Fruit fly (Drosophila melanogaster) whole organism, embryonic: Measurements from ENCODE around the gene PCNA2.

Source experiments
- Abd-B ChIP-seq: fragments of 200-800 bp; sonication (Bioruptor generic); optimal IDR thresholded peaks from 2 replicates; lab custom pipeline; 2018; ENCODE audit warnings: missing biosample characterization, mild to moderate bottlenecking, missing genetic modification characterization, moderate library complexity
- B-H2 ChIP-seq: fragments of 200-800 bp; sonication (Bioruptor generic); optimal IDR thresholded peaks from 2 replicates; lab custom pipeline; 2018; ENCODE audit warnings: missing biosample characterization, mild to moderate bottlenecking, missing genetic modification characterization
- Bdp1 ChIP-seq: fragments of 200-800 bp; sonication (Bioruptor generic); optimal IDR thresholded peaks from 3 replicates; lab custom pipeline; 2016; ENCODE audit warnings: missing biosample characterization, missing genetic modification characterization
- Bteb2 ChIP-seq: fragments of 200-800 bp; sonication (Bioruptor generic); optimal IDR thresholded peaks from 2 replicates; lab custom pipeline; 2016; ENCODE audit warnings: missing biosample characterization, missing genetic modification characterization
- C15 ChIP-seq: fragments of 200-800 bp; sonication (Bioruptor generic); IDR thresholded peaks from 3 replicates; pipeline ENCODE4 v1.3.6; 2022; ENCODE audit warnings: missing biosample characterization, missing genetic modification characterization
- CG11723 ChIP-seq: fragments of 200-800 bp; sonication (Bioruptor generic); optimal IDR thresholded peaks from 2 replicates; lab custom pipeline; 2017; ENCODE audit warnings: missing biosample characterization, mild to moderate bottlenecking, missing genetic modification characterization
- CG12071 ChIP-seq: fragments of 200-800 bp; sonication (Bioruptor generic); optimal IDR thresholded peaks from 3 replicates; lab custom pipeline; 2018; ENCODE audit warnings: missing biosample characterization, mild to moderate bottlenecking, missing genetic modification characterization
- CG1233 ChIP-seq: fragments of 200-800 bp; sonication (Bioruptor generic); optimal IDR thresholded peaks from 4 replicates; lab custom pipeline; 2018; ENCODE audit warnings: missing biosample characterization, mild to moderate bottlenecking, missing genetic modification characterization
- CG12744 ChIP-seq: fragments of 200-800 bp; sonication (Bioruptor generic); optimal IDR thresholded peaks from 2 replicates; lab custom pipeline; 2016; ENCODE audit warnings: missing biosample characterization, missing genetic modification characterization
- CG13287 ChIP-seq: fragments of 200-800 bp; sonication (Bioruptor generic); IDR thresholded peaks from 2 replicates; pipeline ENCODE4 v1.3.6; 2022; ENCODE audit warnings: missing biosample characterization, missing genetic modification characterization; ENCODE audit not compliant: partially characterized antibody
- CG13775 ChIP-seq: fragments of 200-800 bp; sonication (Bioruptor generic); optimal IDR thresholded peaks from 3 replicates; lab custom pipeline; 2017; ENCODE audit warnings: missing biosample characterization, mild to moderate bottlenecking, missing genetic modification characterization
- CG14710 ChIP-seq: fragments of 200-800 bp; sonication (Bioruptor generic); optimal IDR thresholded peaks from 3 replicates; lab custom pipeline; 2019; ENCODE audit warnings: missing biosample characterization, mild to moderate bottlenecking, missing genetic modification characterization, moderate library complexity
- CG1529 ChIP-seq: fragments of 200-800 bp; sonication (Bioruptor generic); optimal IDR thresholded peaks from 3 replicates; lab custom pipeline; 2018; ENCODE audit warnings: missing biosample characterization, missing genetic modification characterization
- CG1602 ChIP-seq: fragments of 200-800 bp; sonication (Bioruptor generic); optimal IDR thresholded peaks from 3 replicates; lab custom pipeline; 2016; ENCODE audit warnings: missing biosample characterization, missing genetic modification characterization
- CG17328 ChIP-seq: fragments of 200-800 bp; sonication (Bioruptor generic); IDR thresholded peaks from 2 replicates; pipeline ENCODE4 v1.3.6; 2022; ENCODE audit warnings: missing biosample characterization, missing genetic modification characterization
- CG30431 ChIP-seq: fragments of 200-800 bp; sonication (Bioruptor generic); optimal IDR thresholded peaks from 2 replicates; lab custom pipeline; 2017; ENCODE audit warnings: missing biosample characterization, missing genetic modification characterization
- CG3281 ChIP-seq: fragments of 200-800 bp; sonication (Bioruptor generic); optimal IDR thresholded peaks from 3 replicates; lab custom pipeline; 2017; ENCODE audit warnings: missing biosample characterization, mild to moderate bottlenecking, missing genetic modification characterization
- CG3407 ChIP-seq: fragments of 200-800 bp; sonication (Bioruptor generic); optimal IDR thresholded peaks from 2 replicates; lab custom pipeline; 2018; ENCODE audit warnings: missing biosample characterization, mild to moderate bottlenecking, missing genetic modification characterization
- CG34422 ChIP-seq: fragments of 200-800 bp; sonication (Bioruptor generic); IDR thresholded peaks from 3 replicates; pipeline ENCODE4 v1.3.6; 2022; ENCODE audit warnings: missing biosample characterization, missing genetic modification characterization
- CG8944 ChIP-seq: fragments of 200-800 bp; sonication (Bioruptor generic); optimal IDR thresholded peaks from 3 replicates; lab custom pipeline; 2016; ENCODE audit warnings: missing biosample characterization, missing genetic modification characterization
- CG9215 ChIP-seq: fragments of 200-800 bp; sonication (Bioruptor generic); IDR thresholded peaks from 2 replicates; pipeline ENCODE4 v1.3.6; 2022; ENCODE audit warnings: missing biosample characterization, missing genetic modification characterization
- CG9727 ChIP-seq: fragments of 200-800 bp; sonication (Bioruptor generic); optimal IDR thresholded peaks from 3 replicates; lab custom pipeline; 2017; ENCODE audit warnings: missing biosample characterization, mild to moderate bottlenecking, missing genetic modification characterization
- CTCF ChIP-seq: fragments of 200-800 bp; sonication (Bioruptor generic); optimal IDR thresholded peaks from 2 replicates; lab custom pipeline; 2017; ENCODE audit warnings: missing biosample characterization, mild to moderate bottlenecking, missing genetic modification characterization, moderate library complexity
- CoRest ChIP-seq: fragments of 200-800 bp; sonication (Bioruptor generic); optimal IDR thresholded peaks from 3 replicates; lab custom pipeline; 2018; ENCODE audit warnings: missing biosample characterization, mild to moderate bottlenecking, missing genetic modification characterization, moderate library complexity
- Dll ChIP-seq: fragments of 200-800 bp; sonication (Bioruptor generic); IDR thresholded peaks from 4 replicates; pipeline ENCODE4 v1.3.6; 2022; ENCODE audit warnings: missing biosample characterization, missing genetic modification characterization; ENCODE audit not compliant: partially characterized antibody
- Dp ChIP-seq: fragments of 200-800 bp; sonication (Bioruptor generic); optimal IDR thresholded peaks from 2 replicates; lab custom pipeline; 2018; ENCODE audit warnings: missing biosample characterization, mild to moderate bottlenecking, missing genetic modification characterization, moderate library complexity
- Dref ChIP-seq: fragments of 200-800 bp; sonication (Bioruptor generic); IDR thresholded peaks from 2 replicates; pipeline ENCODE4 v1.3.6; 2022; ENCODE audit warnings: missing biosample characterization, missing genetic modification characterization
- E2f1 ChIP-seq: fragments of 200-800 bp; sonication (Bioruptor generic); IDR thresholded peaks from 2 replicates; pipeline ENCODE4 v1.3.6; 2022; ENCODE audit warnings: missing biosample characterization, missing genetic modification characterization
- ERR ChIP-seq: fragments of 200-800 bp; sonication (Bioruptor generic); optimal IDR thresholded peaks from 2 replicates; lab custom pipeline; 2016; ENCODE audit warnings: missing biosample characterization, missing genetic modification characterization
- HmgD ChIP-seq: fragments of 200-800 bp; sonication (Bioruptor generic); optimal IDR thresholded peaks from 3 replicates; lab custom pipeline; 2016; ENCODE audit warnings: missing biosample characterization, missing genetic modification characterization
- NFAT ChIP-seq: fragments of 200-800 bp; sonication (Bioruptor generic); IDR thresholded peaks from 2 replicates; pipeline ENCODE4 v1.3.6; 2022; ENCODE audit warnings: missing biosample characterization, missing genetic modification characterization
- Neu2 ChIP-seq: fragments of 200-800 bp; sonication (Bioruptor generic); optimal IDR thresholded peaks from 3 replicates; lab custom pipeline; 2016; ENCODE audit warnings: missing biosample characterization, missing genetic modification characterization, borderline replicate concordance
- Nf-YA ChIP-seq: fragments of 200-800 bp; sonication (Bioruptor generic); IDR thresholded peaks from 2 replicates; pipeline ENCODE4 v1.3.6; 2022; ENCODE audit warnings: missing biosample characterization, missing genetic modification characterization
- Ptx1 ChIP-seq: fragments of 200-800 bp; sonication (Bioruptor generic); IDR thresholded peaks from 2 replicates; pipeline ENCODE4 v1.3.6; 2022; ENCODE audit warnings: missing biosample characterization, missing genetic modification characterization
- ase ChIP-seq: fragments of 200-800 bp; sonication (Bioruptor generic); IDR thresholded peaks from 3 replicates; pipeline ENCODE4 v1.3.6; 2022; ENCODE audit warnings: missing biosample characterization, missing genetic modification characterization
- ato ChIP-seq: fragments of 200-800 bp; sonication (Bioruptor generic); IDR thresholded peaks from 2 replicates; pipeline ENCODE4 v1.3.6; 2022; ENCODE audit warnings: missing biosample characterization, missing genetic modification characterization; ENCODE audit not compliant: partially characterized antibody
- bowl ChIP-seq: fragments of 200-800 bp; sonication (Bioruptor generic); IDR thresholded peaks from 2 replicates; pipeline ENCODE4 v1.3.6; 2022; ENCODE audit warnings: missing biosample characterization, missing genetic modification characterization
- cas ChIP-seq: fragments of 200-800 bp; sonication (Bioruptor generic); IDR thresholded peaks from 2 replicates; pipeline ENCODE4 v1.3.6; 2022; ENCODE audit warnings: missing biosample characterization, missing genetic modification characterization
- gem ChIP-seq: fragments of 200-800 bp; sonication (Bioruptor generic); optimal IDR thresholded peaks from 2 replicates; lab custom pipeline; 2019; ENCODE audit warnings: missing biosample characterization, mild to moderate bottlenecking, missing genetic modification characterization, moderate library complexity
- gsb-n ChIP-seq: fragments of 200-800 bp; sonication (Bioruptor generic); optimal IDR thresholded peaks from 3 replicates; lab custom pipeline; 2018; ENCODE audit warnings: missing biosample characterization, mild to moderate bottlenecking, missing genetic modification characterization
- hb ChIP-seq: fragments of 200-800 bp; sonication (Bioruptor generic); IDR thresholded peaks from 3 replicates; pipeline ENCODE4 v1.3.6; 2022; ENCODE audit warnings: missing biosample characterization, missing genetic modification characterization; ENCODE audit not compliant: partially characterized antibody
- lilli ChIP-seq: fragments of 200-800 bp; sonication (Bioruptor generic); optimal IDR thresholded peaks from 3 replicates; lab custom pipeline; 2016; ENCODE audit warnings: missing biosample characterization, missing genetic modification characterization
- mam ChIP-seq: fragments of 200-800 bp; sonication (Bioruptor generic); optimal IDR thresholded peaks from 3 replicates; lab custom pipeline; 2016; ENCODE audit warnings: missing biosample characterization, missing genetic modification characterization
- mirr ChIP-seq: fragments of 200-800 bp; sonication (Bioruptor generic); optimal IDR thresholded peaks from 3 replicates; lab custom pipeline; 2018; ENCODE audit warnings: missing biosample characterization, mild to moderate bottlenecking, missing genetic modification characterization
- peb ChIP-seq: fragments of 200-800 bp; sonication (Bioruptor generic); IDR thresholded peaks from 2 replicates; pipeline ENCODE4 v1.3.6; 2022; ENCODE audit warnings: missing biosample characterization, missing genetic modification characterization
- pho ChIP-seq: fragments of 200-800 bp; sonication (Bioruptor generic); optimal IDR thresholded peaks from 2 replicates; lab custom pipeline; 2016; ENCODE audit warnings: missing biosample characterization, missing genetic modification characterization
- psq ChIP-seq: fragments of 200-800 bp; sonication (Bioruptor generic); optimal IDR thresholded peaks from 2 replicates; lab custom pipeline; 2017; ENCODE audit warnings: missing biosample characterization, missing genetic modification characterization
- so ChIP-seq: fragments of 200-800 bp; sonication (Bioruptor generic); IDR thresholded peaks from 3 replicates; pipeline ENCODE4 v1.3.6; 2022; ENCODE audit warnings: missing biosample characterization, missing genetic modification characterization
- ttk ChIP-seq: fragments of 200-800 bp; sonication (Bioruptor generic); IDR thresholded peaks from 2 replicates; pipeline ENCODE4 v2.1.2; 2022; ENCODE audit warnings: missing biosample characterization, missing genetic modification characterization
- tx ChIP-seq: fragments of 200-800 bp; sonication (Bioruptor generic); optimal IDR thresholded peaks from 2 replicates; lab custom pipeline; 2016; ENCODE audit warnings: missing biosample characterization, missing genetic modification characterization
- z ChIP-seq: fragments of 200-800 bp; sonication (Bioruptor generic); IDR thresholded peaks from 3 replicates; pipeline ENCODE4 v1.3.6; 2022; ENCODE audit warnings: missing biosample characterization, missing genetic modification characterization
- zen ChIP-seq: fragments of 200-800 bp; sonication (Bioruptor generic); optimal IDR thresholded peaks from 3 replicates; lab custom pipeline; 2018; ENCODE audit warnings: missing biosample characterization, mild to moderate bottlenecking, missing genetic modification characterization, moderate library complexity

PCNA2 gene

DNA sequence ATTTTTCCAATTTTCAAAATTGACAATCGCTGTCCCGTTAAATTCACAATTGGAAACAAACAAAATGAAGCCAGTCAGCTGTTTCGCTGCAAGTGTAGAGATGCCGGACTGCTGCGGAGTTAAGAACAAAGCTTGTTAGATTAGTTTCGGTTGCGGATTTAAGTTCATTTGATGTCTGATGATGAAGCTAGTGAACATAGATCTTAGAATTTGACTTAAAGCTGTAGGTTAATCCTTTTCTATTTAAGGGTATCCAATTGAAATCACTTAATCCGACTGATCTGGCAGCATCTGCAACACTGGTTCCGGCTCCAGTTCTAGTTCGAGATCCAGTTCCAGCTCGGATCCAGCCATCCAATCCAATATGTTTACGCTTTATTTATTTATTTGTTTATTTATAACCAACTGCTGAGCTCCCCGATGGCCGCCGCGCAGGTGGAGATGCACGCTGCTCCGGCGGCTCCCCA, at the start of gene PCNA2, which contains the start of gene CG10366:
TSS of gene PCNA2 (minus strand) at position 65 of the 467 bp plus-strand sequence.
TSS of gene CG10366 (plus strand) at position 310 of the 467 bp plus-strand sequence.
- peak; percentile 78 for TF ChIP-seq CG13775 (GFP tag; lab: Kevin White, UChicago)
- peak; percentile 46; the same call in 1 of the 2 replicates for TF ChIP-seq Ptx1 (GFP tag; lab: Robert Waterston, UW)
- TF ChIP-seq ase (GFP tag; lab: Robert Waterston, UW): no peak
- TF ChIP-seq CG12071 (GFP tag; lab: Kevin White, UChicago): no peak
- peak; percentile 63 for TF ChIP-seq CG3281 (GFP tag; lab: Kevin White, UChicago)
- no peak for TF ChIP-seq z (GFP tag; lab: Robert Waterston, UW)
- peak; percentile 77 for TF ChIP-seq mam (GFP tag; lab: Kevin White, UChicago)
- 0 out of 2 replicates have a peak, but pooled peaks have one; percentile 23 for TF ChIP-seq ato (GFP tag; lab: Robert Waterston, UW)
- TF ChIP-seq psq (GFP tag; lab: Kevin White, UChicago): no peak
- TF ChIP-seq ttk: no peak
- no peak for TF ChIP-seq E2f1 (GFP tag; lab: Robert Waterston, UW)
- peak; percentile 65 for TF ChIP-seq CG9215
- peak; percentile 77 for TF ChIP-seq tx (GFP tag; lab: Kevin White, UChicago)
- TF ChIP-seq CTCF (GFP tag; lab: Kevin White, UChicago): peak; percentile 4
- peak; percentile 4 for TF ChIP-seq CG11723 (GFP tag; lab: Kevin White, UChicago)
- TF ChIP-seq hb (GFP tag; lab: Robert Waterston, UW): no peak
- TF ChIP-seq CG30431 (GFP tag; lab: Kevin White, UChicago): no peak
- TF ChIP-seq CG8944 (GFP tag; lab: Kevin White, UChicago): peak; percentile 60
- TF ChIP-seq Bteb2 (GFP tag; lab: Kevin White, UChicago): peak; percentile 53
- no peak for TF ChIP-seq cas (GFP tag; lab: Robert Waterston, UW)
- TF ChIP-seq CG17328 (GFP tag; lab: Robert Waterston, UW): peak; percentile 43; the same call in 1 of the 2 replicates
- TF ChIP-seq CG13287 (GFP tag; lab: Robert Waterston, UW): peak; percentile 68
- TF ChIP-seq mirr: peak; percentile 60
- no peak for TF ChIP-seq C15 (GFP tag; lab: Robert Waterston, UW)
- no peak for TF ChIP-seq bowl (GFP tag; lab: Robert Waterston, UW)
- no peak for TF ChIP-seq Dref (GFP tag; lab: Robert Waterston, UW)
- peak; percentile 70 for TF ChIP-seq B-H2
- peak; percentile 45 for TF ChIP-seq ERR
- TF ChIP-seq CG9727 (GFP tag; lab: Kevin White, UChicago): peak; percentile 57
- TF ChIP-seq Dp: peak; percentile 61
- peak; percentile 83 for TF ChIP-seq lilli (GFP tag; lab: Kevin White, UChicago)
- no peak for TF ChIP-seq CG1529 (GFP tag; lab: Kevin White, UChicago)
- 0 out of 4 replicates have a peak, but pooled peaks have one; percentile 43 for TF ChIP-seq Dll
- no peak for TF ChIP-seq so (GFP tag; lab: Robert Waterston, UW)
- peak; percentile 54 for TF ChIP-seq Bdp1
- peak; percentile 24 for TF ChIP-seq CG3407 (GFP tag; lab: Kevin White, UChicago)
- TF ChIP-seq CG1233: peak; percentile 42
- TF ChIP-seq HmgD (GFP tag; lab: Kevin White, UChicago): peak; percentile 71
- peak; percentile 81 for TF ChIP-seq CG14710
- 0 out of 3 replicates have a peak, but pooled peaks have one; percentile 21 for TF ChIP-seq CG34422 (GFP tag; lab: Robert Waterston, UW)
- no peak for TF ChIP-seq Nf-YA (GFP tag; lab: Robert Waterston, UW)
- peak; percentile 38 for TF ChIP-seq CG12744 (GFP tag; lab: Kevin White, UChicago)
- TF ChIP-seq pho (GFP tag; lab: Kevin White, UChicago): peak; percentile 65
- TF ChIP-seq CG1602 (GFP tag; lab: Kevin White, UChicago): peak; percentile 42
- TF ChIP-seq Abd-B (GFP tag; lab: Kevin White, UChicago): peak; percentile 45
- peak; percentile 52; the same call in 1 of the 2 replicates for TF ChIP-seq NFAT (GFP tag; lab: Robert Waterston, UW)
- peak; percentile 54 for TF ChIP-seq zen (tag; lab: Kevin White, UChicago)
- no peak for TF ChIP-seq Neu2 (GFP tag; lab: Kevin White, UChicago)
- TF ChIP-seq peb (GFP tag; lab: Robert Waterston, UW): no peak
- TF ChIP-seq gem (tag; lab: Kevin White, UChicago): peak; percentile 78
- peak; percentile 84 for TF ChIP-seq CoRest (tag; lab: Kevin White, UChicago)
- peak; percentile 75 for TF ChIP-seq gsb-n (tag; lab: Kevin White, UChicago)
